Fruit fly (Drosophila melanogaster) whole organism, prepupa: ENCODE results near the gene SamDC.

Source experiments
- Blimp-1 ChIP-seq: fragments of 200-800 bp; sonication (Bioruptor generic); optimal IDR thresholded peaks from 3 replicates; lab custom pipeline; 2017; ENCODE audit warnings: missing biosample characterization, missing genetic modification characterization, mild to moderate bottlenecking, moderate library complexity, missing genetic modification reagents
- CG10631 ChIP-seq: fragments of 200-800 bp; sonication (Bioruptor generic); optimal IDR thresholded peaks from 2 replicates; lab custom pipeline; 2016; ENCODE audit warnings: missing biosample characterization, missing genetic modification characterization
- CG11294 ChIP-seq: fragments of 200-800 bp; sonication (Bioruptor generic); IDR thresholded peaks from 2 replicates; pipeline ENCODE4 v1.3.6; 2022; ENCODE audit warnings: missing biosample characterization, missing genetic modification characterization
- CG11762 ChIP-seq: fragments of 200-800 bp; sonication (Bioruptor generic); optimal IDR thresholded peaks from 3 replicates; lab custom pipeline; 2016; ENCODE audit warnings: missing biosample characterization, missing genetic modification characterization; ENCODE audit not compliant: insufficient read depth
- CG11902 ChIP-seq: fragments of 200-800 bp; sonication (Bioruptor generic); optimal IDR thresholded peaks from 3 replicates; lab custom pipeline; 2016; ENCODE audit warnings: missing biosample characterization, missing genetic modification characterization
- CG15336 ChIP-seq: fragments of 200-800 bp; sonication (Bioruptor generic); IDR thresholded peaks from 2 replicates; pipeline ENCODE4 v1.3.6; 2022; ENCODE audit warnings: missing biosample characterization, missing genetic modification characterization
- CG16779 ChIP-seq: fragments of 200-800 bp; sonication (Bioruptor generic); optimal IDR thresholded peaks from 3 replicates; lab custom pipeline; 2017; ENCODE audit warnings: missing biosample characterization, mild to moderate bottlenecking, missing genetic modification characterization
- CG31627 ChIP-seq: fragments of 200-800 bp; sonication (Bioruptor generic); optimal IDR thresholded peaks from 3 replicates; lab custom pipeline; 2016; ENCODE audit warnings: missing biosample characterization, missing genetic modification characterization
- CG32006 ChIP-seq: fragments of 200-800 bp; sonication (Bioruptor generic); optimal IDR thresholded peaks from 3 replicates; lab custom pipeline; 2017; ENCODE audit warnings: missing biosample characterization, mild to moderate bottlenecking, missing genetic modification characterization
- CG34406 ChIP-seq: fragments of 200-800 bp; sonication (Bioruptor generic); optimal IDR thresholded peaks from 3 replicates; lab custom pipeline; 2016; ENCODE audit warnings: missing biosample characterization, missing genetic modification characterization
- CG3919 ChIP-seq: fragments of 200-800 bp; sonication (Bioruptor generic); optimal IDR thresholded peaks from 3 replicates; lab custom pipeline; 2016; ENCODE audit warnings: missing biosample characterization, missing genetic modification characterization
- CG4318 ChIP-seq: fragments of 200-800 bp; sonication (Bioruptor generic); optimal IDR thresholded peaks from 3 replicates; lab custom pipeline; 2017; ENCODE audit warnings: missing biosample characterization, mild to moderate bottlenecking, missing genetic modification characterization
- CG6163 ChIP-seq: fragments of 200-800 bp; sonication (Bioruptor generic); IDR thresholded peaks from 3 replicates; pipeline ENCODE4 v1.3.6; 2022; ENCODE audit warnings: missing biosample characterization, missing genetic modification characterization
- CG6276 ChIP-seq: fragments of 200-800 bp; sonication (Bioruptor generic); optimal IDR thresholded peaks from 2 replicates; lab custom pipeline; 2017; ENCODE audit warnings: missing biosample characterization, mild to moderate bottlenecking, missing genetic modification characterization
- CG6792 ChIP-seq: fragments of 200-800 bp; sonication (Bioruptor generic); optimal IDR thresholded peaks from 3 replicates; lab custom pipeline; 2016; ENCODE audit warnings: missing biosample characterization, missing genetic modification characterization
- CG6808 ChIP-seq: fragments of 200-800 bp; sonication (Bioruptor generic); optimal IDR thresholded peaks from 3 replicates; lab custom pipeline; 2017; ENCODE audit warnings: missing biosample characterization, missing genetic modification characterization, mild to moderate bottlenecking, moderate library complexity, missing genetic modification reagents
- CG6854 ChIP-seq: fragments of 200-800 bp; sonication (Bioruptor generic); optimal IDR thresholded peaks from 2 replicates; lab custom pipeline; 2017; ENCODE audit warnings: missing biosample characterization, mild to moderate bottlenecking, missing genetic modification characterization
- CG7368 ChIP-seq: fragments of 200-800 bp; sonication (Bioruptor generic); optimal IDR thresholded peaks from 3 replicates; lab custom pipeline; 2016; ENCODE audit warnings: missing biosample characterization, missing genetic modification characterization
- CG8119 ChIP-seq: fragments of 200-800 bp; sonication (Bioruptor generic); IDR thresholded peaks from 3 replicates; pipeline ENCODE4 v1.3.6; 2022; ENCODE audit warnings: missing biosample characterization, missing genetic modification characterization
- CG8319 ChIP-seq: fragments of 200-800 bp; sonication (Bioruptor generic); optimal IDR thresholded peaks from 3 replicates; lab custom pipeline; 2016; ENCODE audit warnings: missing biosample characterization, missing genetic modification characterization
- CG8632 ChIP-seq: fragments of 200-800 bp; sonication (Bioruptor generic); optimal IDR thresholded peaks from 3 replicates; lab custom pipeline; 2016; ENCODE audit warnings: missing biosample characterization, missing genetic modification characterization
- CG9139 ChIP-seq: fragments of 200-800 bp; sonication (Bioruptor generic); optimal IDR thresholded peaks from 3 replicates; lab custom pipeline; 2017; ENCODE audit warnings: missing biosample characterization, mild to moderate bottlenecking, missing genetic modification characterization
- Eip75B ChIP-seq: fragments of 200-800 bp; sonication (Bioruptor generic); optimal IDR thresholded peaks from 3 replicates; lab custom pipeline; 2016; ENCODE audit warnings: missing biosample characterization, missing genetic modification characterization
- Eip78C ChIP-seq: fragments of 200-800 bp; sonication (Bioruptor generic); peaks from one replicate; lab custom pipeline; 2016; ENCODE audit warnings: missing biosample characterization, missing genetic modification characterization
- Ets21C ChIP-seq: fragments of 200-800 bp; sonication (Bioruptor generic); optimal IDR thresholded peaks from 3 replicates; lab custom pipeline; 2016; ENCODE audit warnings: missing biosample characterization, missing genetic modification characterization
- Ets96B ChIP-seq: fragments of 200-800 bp; optimal IDR thresholded peaks from 2 replicates; lab custom pipeline; 2019; ENCODE audit warnings: missing biosample characterization, mild to moderate bottlenecking, missing genetic modification characterization, moderate library complexity
- Gug ChIP-seq: fragments of 200-800 bp; sonication (Bioruptor generic); IDR thresholded peaks from 2 replicates; pipeline ENCODE4 v1.3.6; 2022; ENCODE audit warnings: missing biosample characterization, missing genetic modification characterization
- Hr4 ChIP-seq: fragments of 200-800 bp; sonication (Bioruptor generic); optimal IDR thresholded peaks from 3 replicates; lab custom pipeline; 2016; ENCODE audit warnings: missing biosample characterization, missing genetic modification characterization
- OdsH ChIP-seq: fragments of 200-800 bp; sonication (Bioruptor generic); optimal IDR thresholded peaks from 3 replicates; lab custom pipeline; 2016; ENCODE audit warnings: missing biosample characterization, missing genetic modification characterization
- Sox14 ChIP-seq: fragments of 200-800 bp; sonication (Bioruptor generic); optimal IDR thresholded peaks from 3 replicates; lab custom pipeline; 2016; ENCODE audit warnings: missing biosample characterization, missing genetic modification characterization
- Sox15 ChIP-seq: fragments of 200-800 bp; sonication (Bioruptor generic); optimal IDR thresholded peaks from 3 replicates; lab custom pipeline; 2016; ENCODE audit warnings: missing biosample characterization, missing genetic modification characterization
- acj6 ChIP-seq: fragments of 200-800 bp; sonication (Bioruptor generic); optimal IDR thresholded peaks from 3 replicates; lab custom pipeline; 2016; ENCODE audit warnings: missing biosample characterization, missing genetic modification characterization
- cyc ChIP-seq: fragments of 200-800 bp; sonication (Bioruptor generic); optimal IDR thresholded peaks from 3 replicates; lab custom pipeline; 2016; ENCODE audit warnings: missing biosample characterization, missing genetic modification characterization
- eg ChIP-seq: fragments of 200-800 bp; sonication (Bioruptor generic); IDR thresholded peaks from 3 replicates; pipeline ENCODE4 v1.3.6; 2022; ENCODE audit warnings: missing biosample characterization, missing genetic modification characterization
- esn ChIP-seq: fragments of 200-800 bp; sonication (Bioruptor generic); optimal IDR thresholded peaks from 2 replicates; lab custom pipeline; 2016; ENCODE audit warnings: missing biosample characterization, mild to moderate bottlenecking, missing genetic modification characterization, moderate library complexity
- fd59A ChIP-seq: fragments of 200-800 bp; sonication (Bioruptor generic); optimal IDR thresholded peaks from 2 replicates; lab custom pipeline; 2017; ENCODE audit warnings: missing biosample characterization, mild to moderate bottlenecking, missing genetic modification characterization, missing genetic modification reagents
- fkh ChIP-seq: fragments of 200-800 bp; sonication (Bioruptor generic); optimal IDR thresholded peaks from 3 replicates; lab custom pipeline; 2017; ENCODE audit warnings: missing biosample characterization, mild to moderate bottlenecking, missing genetic modification characterization, moderate library complexity
- pdm3 ChIP-seq: fragments of 200-800 bp; sonication (Bioruptor generic); optimal IDR thresholded peaks from 3 replicates; lab custom pipeline; 2016; ENCODE audit warnings: missing biosample characterization, missing genetic modification characterization
- ss ChIP-seq, 2 experiments: fragments of 200-800 bp; sonication (Bioruptor generic); optimal IDR thresholded peaks; 2 replicates in 1 of 2; 3 replicates in 1 of 2; lab custom pipeline; 2017 to 2018; ENCODE audit warnings: mild to moderate bottlenecking in 2 of 2, missing biosample characterization in 2 of 2, missing genetic modification characterization in 2 of 2, moderate library complexity in 1 of 2
- vri ChIP-seq: fragments of 200-800 bp; sonication (Bioruptor generic); optimal IDR thresholded peaks from 3 replicates; lab custom pipeline; 2016; ENCODE audit warnings: missing biosample characterization, mild to moderate bottlenecking, missing genetic modification characterization

The SamDC gene

dm6 chr2L:10341405-10341804 is 2.1 kb downstream of the SamDC start, which contains the start of gene CG31715 (continued):
- no peak for TF ChIP-seq fkh
- no peak for TF ChIP-seq eg (GFP tag; lab: Robert Waterston, UW)
- peak; percentile 29 for TF ChIP-seq esn (GFP tag; lab: Kevin White, UChicago)
- TF ChIP-seq CG6276 (GFP tag; lab: Kevin White, UChicago): no peak
- peak; percentile 16 for TF ChIP-seq Hr4 (GFP tag; lab: Kevin White, UChicago)
- peak; percentile 38 for TF ChIP-seq Eip75B (GFP tag; lab: Kevin White, UChicago)
- peak; percentile 3 for TF ChIP-seq Sox14 (GFP tag; lab: Kevin White, UChicago)
- peak; percentile 23 for TF ChIP-seq pdm3 (GFP tag; lab: Kevin White, UChicago)
- peak; percentile 3 for TF ChIP-seq acj6 (GFP tag; lab: Kevin White, UChicago)

dm6 chr2L:10342471-10342870 is 3.2 kb downstream of the SamDC start, which contains the start of gene Sps2:
Gene Sps2, plus strand, starts transcription at chr2L:10342594.
- no peak for TF ChIP-seq ss (GFP tag; optimal IDR thresholded peaks at IDR 0.05; lab: Kevin White, UChicago)
- TF ChIP-seq CG31627 (GFP tag; lab: Kevin White, UChicago): no peak
- TF ChIP-seq CG7368 (GFP tag; lab: Kevin White, UChicago): no peak
- no peak for TF ChIP-seq CG8319 (GFP tag; lab: Kevin White, UChicago)
- no peak for TF ChIP-seq Ets96B (tag; lab: Kevin White, UChicago)
- TF ChIP-seq CG16779: no peak
- no peak for TF ChIP-seq Blimp-1 (GFP tag; lab: Kevin White, UChicago)
- TF ChIP-seq Eip78C (GFP tag; lab: Kevin White, UChicago): no peak
- TF ChIP-seq CG8119 (GFP tag; lab: Robert Waterston, UW): no peak
- no peak for TF ChIP-seq CG8632
- TF ChIP-seq CG9139 (GFP tag; lab: Kevin White, UChicago): no peak
- no peak for TF ChIP-seq Sox15
- TF ChIP-seq Gug (GFP tag; lab: Robert Waterston, UW): no peak
- no peak for TF ChIP-seq CG3919 (GFP tag; lab: Kevin White, UChicago)
- TF ChIP-seq vri (GFP tag; lab: Kevin White, UChicago): no peak
- no peak for TF ChIP-seq CG32006 (GFP tag; lab: Kevin White, UChicago)
- no peak for TF ChIP-seq CG6163

- TF ChIP-seq CG11762: no peak
- no peak for TF ChIP-seq CG11294 (GFP tag; lab: Robert Waterston, UW)
- no peak for TF ChIP-seq fd59A
- no peak for TF ChIP-seq CG15336 (GFP tag; lab: Robert Waterston, UW)
Measured at dm6 chr2L:10344029-10344606, 4.9 kb downstream of the SamDC start, which contains the start of gene Frmd5. Gene Frmd5, plus strand, starts transcription at chr2L:10344442.

dm6 chr2L:10351130-10351529 is 11.9 kb downstream of the SamDC start:
- TF ChIP-seq CG10631: no peak
- TF ChIP-seq CG6163: no peak
- TF ChIP-seq CG34406 (GFP tag; lab: Kevin White, UChicago): no peak
- TF ChIP-seq CG4318 (GFP tag; lab: Kevin White, UChicago): no peak
- no peak for TF ChIP-seq Sox15
- no peak for TF ChIP-seq CG6792 (GFP tag; lab: Kevin White, UChicago)
- TF ChIP-seq ss (GFP tag; optimal IDR thresholded peaks at IDR 0.05; lab: Kevin White, UChicago): no peak
- TF ChIP-seq CG8119 (GFP tag; lab: Robert Waterston, UW): no peak
- TF ChIP-seq CG16779: no peak
- no peak for TF ChIP-seq OdsH (GFP tag; lab: Kevin White, UChicago)
- TF ChIP-seq Hr4 (GFP tag; lab: Kevin White, UChicago): no peak
- no peak for TF ChIP-seq cyc (GFP tag; lab: Kevin White, UChicago)
- TF ChIP-seq Sox14 (GFP tag; lab: Kevin White, UChicago): no peak
- TF ChIP-seq CG11902: no peak
- TF ChIP-seq vri (GFP tag; lab: Kevin White, UChicago): no peak
- no peak for TF ChIP-seq CG7368 (GFP tag; lab: Kevin White, UChicago)
- no peak for TF ChIP-seq fd59A
- no peak for TF ChIP-seq CG6854 (GFP tag; lab: Kevin White, UChicago)
- TF ChIP-seq CG6808 (GFP tag; lab: Kevin White, UChicago): no peak
- no peak for TF ChIP-seq Ets21C (GFP tag; lab: Kevin White, UChicago)
